Worm (Caenorhabditis elegans) whole organism, young adult: Measurements from ENCODE around the gene C16C8.5.
"Not testable (repeated sequence)": the region's sequence is repeated elsewhere in the genome, so short reads cannot be mapped to it uniquely, and the experiment has no call there.

Experiments used
- C06A6.2 ChIP-seq: fragments of 200-800 bp; sonication (Bioruptor generic); conservative IDR thresholded peaks from 2 replicates; pipeline ENCODE4 v1.3.6; 2022; ENCODE audit warnings: missing genetic modification characterization, missing compliant biosample characterization
- C17E4.6 ChIP-seq: fragments of 200-800 bp; sonication (Bioruptor generic); IDR thresholded peaks from 2 replicates; pipeline ENCODE4 v1.3.6; 2022; ENCODE audit warnings: missing genetic modification reagents, missing genetic modification characterization, missing compliant biosample characterization
- F10E7.11 ChIP-seq: sonication (generic microtip); optimal IDR thresholded peaks from 2 replicates; lab custom pipeline; 2017; ENCODE audit warnings: mild to moderate bottlenecking, missing genetic modification characterization, moderate library complexity, missing compliant biosample characterization
- F39B2.1 ChIP-seq: fragments of 200-800 bp; sonication (Bioruptor generic); IDR thresholded peaks from 2 replicates; pipeline ENCODE4 v1.3.6; 2022; ENCODE audit warnings: missing genetic modification reagents, missing genetic modification characterization, missing compliant biosample characterization
- F49E8.2 ChIP-seq: sonication (generic microtip); optimal IDR thresholded peaks from 3 replicates; lab custom pipeline; 2017; ENCODE audit warnings: missing genetic modification characterization, mild to moderate bottlenecking, missing compliant biosample characterization, antibody characterized with exemption, moderate library complexity; ENCODE audit not compliant: insufficient read depth
- F52B5.7 ChIP-seq: sonication (generic microtip); optimal IDR thresholded peaks from 2 replicates; lab custom pipeline; 2016; ENCODE audit warnings: mild to moderate bottlenecking, missing genetic modification characterization, missing compliant biosample characterization
- F57A8.1 ChIP-seq: fragments of 200-800 bp; sonication (Bioruptor generic); optimal IDR thresholded peaks from 2 replicates; lab custom pipeline; 2018; ENCODE audit warnings: mild to moderate bottlenecking, missing genetic modification characterization, moderate library complexity, missing compliant biosample characterization
- K12H6.12 ChIP-seq: fragments of 200-800 bp; sonication (Bioruptor generic); optimal IDR thresholded peaks from 2 replicates; lab custom pipeline; 2018; ENCODE audit warnings: mild to moderate bottlenecking, missing genetic modification characterization, missing compliant biosample characterization
- Y53G8AR.9 ChIP-seq: fragments of 200-800 bp; sonication (Bioruptor generic); conservative IDR thresholded peaks from 2 replicates; pipeline ENCODE4 v1.3.6; 2022; ENCODE audit warnings: missing genetic modification reagents, missing genetic modification characterization, missing compliant biosample characterization
- Y95B8A.8 ChIP-seq: fragments of 200-800 bp; sonication (Bioruptor generic); IDR thresholded peaks from 2 replicates; pipeline ENCODE4 v1.3.6; 2022; ENCODE audit warnings: missing genetic modification reagents, missing genetic modification characterization, missing compliant biosample characterization
- akir-1 ChIP-seq: fragments of 200-800 bp; sonication (Bioruptor generic); optimal IDR thresholded peaks from 2 replicates; lab custom pipeline; 2018; ENCODE audit warnings: mild to moderate bottlenecking, missing genetic modification characterization, moderate library complexity, missing compliant biosample characterization
- attf-6 ChIP-seq: fragments of 200-800 bp; sonication (Bioruptor generic); IDR thresholded peaks from 2 replicates; pipeline ENCODE4 v1.3.6; 2022; ENCODE audit warnings: missing genetic modification reagents, missing genetic modification characterization, missing compliant biosample characterization
- bed-1 ChIP-seq: fragments of 200-800 bp; sonication (Bioruptor generic); IDR thresholded peaks from 2 replicates; pipeline ENCODE4 v1.3.6; 2022; ENCODE audit warnings: missing genetic modification reagents, missing genetic modification characterization, missing compliant biosample characterization
- bed-2 ChIP-seq: fragments of 200-800 bp; sonication (Bioruptor generic); IDR thresholded peaks from 2 replicates; pipeline ENCODE4 v1.3.6; 2022; ENCODE audit warnings: missing genetic modification reagents, missing genetic modification characterization, missing compliant biosample characterization
- cebp-1 ChIP-seq, 2 experiments: fragments of 200-800 bp in 1 of 2; sonication (Bioruptor generic) in 1 of 2; sonication (generic microtip) in 1 of 2; IDR thresholded peaks in 1 of 2; optimal IDR thresholded peaks in 1 of 2; 2 replicates each; pipeline versions ENCODE4 v1.3.6 to Lab custom; 2017 to 2022; ENCODE audit warnings: missing compliant biosample characterization in 2 of 2, missing genetic modification characterization in 2 of 2, mild to moderate bottlenecking in 1 of 2, missing genetic modification reagents in 1 of 2, moderate library complexity in 1 of 2
- cebp-2 ChIP-seq: fragments of 200-800 bp; sonication (Bioruptor generic); IDR thresholded peaks from 2 replicates; pipeline ENCODE4 v1.3.6; 2022; ENCODE audit warnings: missing genetic modification characterization, missing compliant biosample characterization
- ceh-40 ChIP-seq: fragments of 200-800 bp; sonication (Bioruptor generic); IDR thresholded peaks from 2 replicates; pipeline ENCODE4 v1.3.6; 2022; ENCODE audit warnings: missing genetic modification characterization, missing compliant biosample characterization
- egrh-3 ChIP-seq: fragments of 200-800 bp; sonication (Bioruptor generic); IDR thresholded peaks from 2 replicates; pipeline ENCODE4 v1.3.6; 2022; ENCODE audit warnings: missing genetic modification reagents, missing genetic modification characterization, missing compliant biosample characterization
- ets-4 ChIP-seq: fragments of 200-800 bp; sonication (Bioruptor generic); optimal IDR thresholded peaks from 2 replicates; lab custom pipeline; 2018; ENCODE audit warnings: mild to moderate bottlenecking, missing genetic modification characterization, missing compliant biosample characterization
- gei-17 ChIP-seq: fragments of 200-800 bp; sonication (Bioruptor generic); optimal IDR thresholded peaks from 2 replicates; lab custom pipeline; 2018; ENCODE audit warnings: mild to moderate bottlenecking, missing genetic modification characterization, missing compliant biosample characterization
- hlh-12 ChIP-seq: sonication (generic microtip); optimal IDR thresholded peaks from 2 replicates; lab custom pipeline; 2016; ENCODE audit warnings: missing genetic modification characterization, missing compliant biosample characterization
- hrde-1 ChIP-seq: sonication (generic microtip); optimal IDR thresholded peaks from 2 replicates; lab custom pipeline; 2016; ENCODE audit warnings: missing genetic modification characterization, mild to moderate bottlenecking, missing compliant biosample characterization, moderate library complexity, missing genotype, missing genetic modification reagents, borderline replicate concordance
- let-607 ChIP-seq, 2 experiments: fragments of 200-800 bp in 1 of 2; sonication (Bioruptor generic) in 1 of 2; sonication (generic microtip) in 1 of 2; optimal IDR thresholded peaks; 2 replicates each; lab custom pipeline; 2016 to 2018; ENCODE audit warnings: mild to moderate bottlenecking in 2 of 2, missing compliant biosample characterization in 2 of 2, missing genetic modification characterization in 2 of 2, moderate library complexity in 2 of 2, missing genotype in 1 of 2
- lin-54 ChIP-seq: fragments of 200-800 bp; sonication (Bioruptor generic); optimal IDR thresholded peaks from 2 replicates; lab custom pipeline; 2018; ENCODE audit warnings: mild to moderate bottlenecking, missing genetic modification characterization, missing compliant biosample characterization
- lir-1 ChIP-seq: fragments of 200-800 bp; sonication (Bioruptor generic); conservative IDR thresholded peaks from 2 replicates; pipeline ENCODE4 v1.3.6; 2022; ENCODE audit warnings: missing genetic modification reagents, missing genetic modification characterization, missing compliant biosample characterization
- lsl-1 ChIP-seq: fragments of 200-800 bp; sonication (Bioruptor generic); optimal IDR thresholded peaks from 2 replicates; lab custom pipeline; 2018; ENCODE audit warnings: mild to moderate bottlenecking, missing genetic modification characterization, moderate library complexity, missing compliant biosample characterization
- madf-3 ChIP-seq: fragments of 200-800 bp; sonication (Bioruptor generic); IDR thresholded peaks from 2 replicates; pipeline ENCODE4 v1.3.6; 2022; ENCODE audit warnings: missing genetic modification reagents, missing genetic modification characterization, missing compliant biosample characterization
- madf-6 ChIP-seq: fragments of 200-800 bp; sonication (Bioruptor generic); IDR thresholded peaks from 2 replicates; pipeline ENCODE4 v1.3.6; 2022; ENCODE audit warnings: missing genetic modification reagents, missing genetic modification characterization, missing compliant biosample characterization
- mcd-1 ChIP-seq: fragments of 200-800 bp; sonication (Bioruptor generic); IDR thresholded peaks from 2 replicates; pipeline ENCODE4 v1.3.6; 2022; ENCODE audit warnings: missing genetic modification reagents, missing genetic modification characterization, missing compliant biosample characterization
- mel-28 ChIP-seq: sonication (generic microtip); optimal IDR thresholded peaks from 2 replicates; lab custom pipeline; 2016; ENCODE audit warnings: borderline replicate concordance, mild to moderate bottlenecking, missing genetic modification characterization, missing compliant biosample characterization
- mes-4 ChIP-seq: sonication (generic microtip); optimal IDR thresholded peaks from 2 replicates; lab custom pipeline; 2016; ENCODE audit warnings: missing genotype, missing genetic modification characterization, missing compliant biosample characterization
- nfya-2 ChIP-seq: fragments of 200-800 bp; sonication (Bioruptor generic); IDR thresholded peaks from 2 replicates; pipeline ENCODE4 v1.3.6; 2022; ENCODE audit warnings: missing genetic modification reagents, missing genetic modification characterization, missing compliant biosample characterization
- nfyb-1 ChIP-seq: fragments of 200-800 bp; sonication (Bioruptor generic); IDR thresholded peaks from 2 replicates; pipeline ENCODE4 v1.3.6; 2022; ENCODE audit warnings: missing genetic modification reagents, missing genetic modification characterization, missing compliant biosample characterization
- pha-4 ChIP-seq: fragments of 150-350 bp; sonication (generic microtip); optimal IDR thresholded peaks from 2 replicates; lab custom pipeline; 2014; ENCODE audit warnings: missing biosample characterization, missing genetic modification reagents, missing genetic modification characterization
- rcor-1 ChIP-seq: fragments of 200-800 bp; sonication (Bioruptor generic); IDR thresholded peaks from 2 replicates; pipeline ENCODE4 v1.3.6; 2022; ENCODE audit warnings: missing genetic modification reagents, missing genetic modification characterization, missing compliant biosample characterization
- repo-1 ChIP-seq: sonication (generic microtip); optimal IDR thresholded peaks from 2 replicates; lab custom pipeline; 2017; ENCODE audit warnings: mild to moderate bottlenecking, missing genetic modification characterization, missing compliant biosample characterization
- snpc-4 ChIP-seq, 5 experiments: fragments of 150-350 bp in 1 of 5; sonication (generic microtip) in 4 of 5; optimal IDR thresholded peaks; 2 replicates each; lab custom pipeline; 2014 to 2018; ENCODE audit warnings: missing genetic modification characterization in 5 of 5, missing biosample characterization in 3 of 5, antibody characterized with exemption in 2 of 5, mild to moderate bottlenecking in 2 of 5, missing compliant biosample characterization in 2 of 5, missing genotype in 2 of 5, moderate library complexity in 2 of 5, missing genetic modification reagents in 1 of 5
- sptf-2 ChIP-seq: fragments of 200-800 bp; sonication (Bioruptor generic); optimal IDR thresholded peaks from 2 replicates; lab custom pipeline; 2018; ENCODE audit warnings: mild to moderate bottlenecking, missing genetic modification characterization, missing compliant biosample characterization
- unc-62 ChIP-seq: fragments of 150-350 bp; optimal IDR thresholded peaks from 2 replicates; lab custom pipeline; 2014; ENCODE audit warnings: missing biosample characterization, missing genetic modification reagents, missing genetic modification characterization
- xnd-1 ChIP-seq: sonication (generic microtip); optimal IDR thresholded peaks from 2 replicates; lab custom pipeline; 2016; ENCODE audit warnings: missing genotype, missing genetic modification reagents, missing genetic modification characterization, missing compliant biosample characterization
- ztf-22 ChIP-seq: fragments of 200-800 bp; sonication (Bioruptor generic); optimal IDR thresholded peaks from 2 replicates; lab custom pipeline; 2018; ENCODE audit warnings: mild to moderate bottlenecking, missing genetic modification characterization, moderate library complexity, missing compliant biosample characterization
- ztf-28 ChIP-seq: fragments of 200-800 bp; sonication (Bioruptor generic); IDR thresholded peaks from 2 replicates; pipeline ENCODE4 v1.3.6; 2022; ENCODE audit warnings: missing genetic modification reagents, missing genetic modification characterization, missing compliant biosample characterization

Gene C16C8.5

DNA sequence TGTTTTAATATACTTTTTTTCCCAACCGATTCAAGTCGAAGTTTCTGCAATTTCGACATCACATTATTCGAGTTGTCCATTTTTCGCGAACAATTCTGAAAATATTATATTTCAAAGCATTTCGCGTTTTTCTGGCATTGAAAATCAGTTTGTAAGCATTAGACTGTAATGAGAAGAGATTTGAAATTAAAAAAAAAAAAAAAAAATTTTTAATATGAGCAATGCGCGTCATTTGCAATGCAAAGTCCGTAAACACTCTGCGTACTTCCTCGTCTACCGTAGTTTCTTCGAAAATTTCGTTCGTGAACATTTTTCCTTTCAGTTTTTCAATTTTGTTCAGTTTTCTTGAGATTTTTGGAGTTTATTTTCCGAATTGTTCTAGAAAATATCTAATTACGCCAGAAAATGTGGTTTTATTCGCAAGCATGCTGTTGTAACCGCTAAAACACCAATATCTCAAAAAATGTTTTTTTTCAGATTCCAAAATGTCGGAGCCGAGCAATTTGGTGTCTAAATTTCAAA, at the start of gene C16C8.5, which contains the start of gene C16C8.16:
Gene C16C8.5, minus strand, starts transcription at position 101 of the 522 bp plus-strand sequence.
Gene C16C8.16, plus strand, starts transcription at position 472 of the 522 bp plus-strand sequence.
- peak; percentile 71 for TF ChIP-seq lsl-1 (GFP tag; lab: Kevin White, UChicago)
- no peak for TF ChIP-seq attf-6 (GFP tag; lab: Robert Waterston, UW)
- peak; percentile 21; the same call in 1 of the 2 replicates for TF ChIP-seq madf-6

DNA sequence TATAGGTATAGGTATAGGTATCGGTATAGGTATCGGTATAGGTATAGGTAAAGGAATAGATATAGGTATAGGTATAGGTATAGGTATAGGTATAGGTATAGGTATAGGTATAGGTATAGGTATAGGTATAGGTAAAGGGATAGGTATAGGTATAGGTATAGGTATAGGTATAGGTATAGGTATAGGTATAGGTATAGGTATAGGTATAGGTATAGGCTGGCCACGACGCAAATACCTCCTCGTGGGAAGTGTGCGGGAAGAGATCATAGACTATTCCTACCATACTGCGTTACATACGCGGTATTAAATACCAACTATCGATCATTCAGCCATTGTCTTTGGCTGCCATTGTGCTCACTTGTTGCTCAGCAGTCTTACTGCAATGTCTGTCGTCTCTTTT, 45.6 kb upstream of the C16C8.5 start, which contains the start of gene fbxb-112:
Gene fbxb-112, plus strand, starts transcription at position 301 of the 400 bp plus-strand sequence.
- not testable (repeated sequence) for TF ChIP-seq Y95B8A.8; F10E7.11; lir-1 (GFP tag; lab: Robert Waterston, UW)

DNA sequence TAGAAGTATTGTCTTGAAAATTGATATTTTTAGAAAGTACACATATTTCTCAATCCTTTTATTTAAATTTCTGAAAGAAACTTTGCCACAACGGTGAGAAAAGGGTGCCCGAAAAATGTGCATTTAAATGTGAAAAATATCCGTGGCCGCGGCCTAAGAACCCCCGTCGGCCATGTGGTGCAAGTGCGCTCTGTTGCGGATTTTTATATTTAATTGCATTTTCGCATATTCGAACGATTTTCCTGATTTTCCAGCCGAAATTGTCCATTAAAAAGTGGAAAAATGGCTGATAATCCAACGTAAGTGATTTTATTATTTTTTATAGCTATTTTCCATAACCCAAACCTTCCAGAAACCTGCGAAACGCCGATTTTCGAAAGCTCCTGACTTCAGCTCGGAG, 37.0 kb upstream of the C16C8.5 start, which contains the start of gene smu-2:
Gene smu-2, plus strand, starts transcription at position 178 of the 400 bp plus-strand sequence.
- TF ChIP-seq madf-6 (peak; percentile 56), mel-28 (no peak), C06A6.2 (GFP tag; lab: Robert Waterston, UW) (no peak), egrh-3 (no peak), nfya-2 (no peak), xnd-1 (no peak), hrde-1 (tag; lab: Kevin White, UChicago) (no peak), ceh-40 (no peak), F39B2.1 (GFP tag; lab: Robert Waterston, UW) (no peak), cebp-2 (GFP tag; lab: Robert Waterston, UW) (no peak), lsl-1 (GFP tag; lab: Kevin White, UChicago) (peak; percentile 50), cebp-1 (GFP tag; IDR thresholded peaks at IDR 0.05; lab: Robert Waterston, UW) (no peak), cebp-1 (tag; optimal IDR thresholded peaks at IDR 0.05; lab: Kevin White, UChicago) (no peak), sptf-2 (GFP tag; lab: Kevin White, UChicago) (no peak), gei-17 (GFP tag; lab: Kevin White, UChicago) (no peak), mcd-1 (peak; percentile 97), let-607 (tag; optimal IDR thresholded peaks at IDR 0.05; lab: Kevin White, UChicago) (peak in 1 of 2 experiments; percentile 18), akir-1 (GFP tag; lab: Kevin White, UChicago) (no peak), ets-4 (GFP tag; lab: Kevin White, UChicago) (no peak), pha-4 (tag; lab: Kevin White, UChicago) (no peak), F52B5.7 (tag; lab: Kevin White, UChicago) (no peak), C17E4.6 (GFP tag; lab: Robert Waterston, UW) (no peak), nfyb-1 (GFP tag; lab: Robert Waterston, UW) (no peak), unc-62 (GFP tag; lab: Kevin White, UChicago) (no peak), madf-3 (GFP tag; lab: Robert Waterston, UW) (no peak), bed-2 (GFP tag; lab: Robert Waterston, UW) (no peak), repo-1 (tag; lab: Kevin White, UChicago) (no peak), K12H6.12 (tag; lab: Kevin White, UChicago) (peak; percentile 35), attf-6 (GFP tag; lab: Robert Waterston, UW) (no peak), Y53G8AR.9 (GFP tag; lab: Robert Waterston, UW) (no peak), hlh-12 (tag; lab: Kevin White, UChicago) (no peak), snpc-4 (GFP tag; optimal IDR thresholded peaks at IDR 0.05; lab: Kevin White, UChicago) (no peak), snpc-4 (tag; optimal IDR thresholded peaks at IDR 0.05; lab: Kevin White, UChicago) (peak in 1 of 4 experiments; percentile 23), rcor-1 (GFP tag; lab: Robert Waterston, UW) (peak; percentile 35; the same call in 1 of the 2 replicates), lin-54 (GFP tag; lab: Kevin White, UChicago) (no peak), ztf-22 (no peak), ztf-28 (GFP tag; lab: Robert Waterston, UW) (no peak), bed-1 (GFP tag; lab: Robert Waterston, UW) (no peak), mes-4 (tag; lab: Kevin White, UChicago) (no peak), F49E8.2 (tag; lab: Kevin White, UChicago) (peak; percentile 1), F57A8.1 (GFP tag; lab: Kevin White, UChicago) (no peak)
